Worm (Caenorhabditis elegans) whole organism, L2 larva: Measurements from ENCODE around the gene feh-1.

Experiments used
- C34F6.9 ChIP-seq: fragments of 150-350 bp; optimal IDR thresholded peaks from 2 replicates; lab custom pipeline; 2014; ENCODE audit warnings: missing biosample characterization, missing genetic modification characterization
- F13H6.1 ChIP-seq: sonication (generic microtip); optimal IDR thresholded peaks from 2 replicates; lab custom pipeline; 2016; ENCODE audit warnings: missing genetic modification characterization, missing compliant biosample characterization
- R02D3.7 ChIP-seq: fragments of 150-350 bp; optimal IDR thresholded peaks from 2 replicates; lab custom pipeline; 2014; ENCODE audit warnings: missing biosample characterization, missing genetic modification characterization
- ZK546.5 ChIP-seq: sonication (generic microtip); optimal IDR thresholded peaks from 2 replicates; lab custom pipeline; 2017; ENCODE audit warnings: missing biosample characterization, missing genetic modification characterization
- alr-1 ChIP-seq: fragments of 150-350 bp; optimal IDR thresholded peaks from 2 replicates; lab custom pipeline; 2014; ENCODE audit warnings: missing biosample characterization, missing genetic modification characterization
- aly-2 ChIP-seq: fragments of 150-350 bp; optimal IDR thresholded peaks from 2 replicates; lab custom pipeline; 2014; ENCODE audit warnings: missing biosample characterization, missing genetic modification characterization
- ama-1 ChIP-seq: fragments of 150-350 bp; optimal IDR thresholded peaks from 2 replicates; lab custom pipeline; 2018; ENCODE audit warnings: inconsistent platforms
- ceh-16 ChIP-seq: fragments of 150-350 bp; optimal IDR thresholded peaks from 2 replicates; lab custom pipeline; 2014; ENCODE audit warnings: missing biosample characterization, missing genetic modification characterization
- ceh-82 ChIP-seq: fragments of 150-350 bp; optimal IDR thresholded peaks from 2 replicates; lab custom pipeline; 2014; ENCODE audit warnings: missing biosample characterization, missing genetic modification characterization
- crh-2 ChIP-seq: sonication (generic microtip); optimal IDR thresholded peaks from 2 replicates; lab custom pipeline; 2017; ENCODE audit warnings: missing biosample characterization, missing genetic modification characterization
- dmd-4 ChIP-seq: sonication (generic microtip); optimal IDR thresholded peaks from 2 replicates; lab custom pipeline; 2017; ENCODE audit warnings: missing biosample characterization, missing genetic modification characterization
- elt-1 ChIP-seq: fragments of 150-350 bp; optimal IDR thresholded peaks from 2 replicates; lab custom pipeline; 2014; ENCODE audit warnings: missing biosample characterization, missing genetic modification characterization
- elt-3 ChIP-seq: sonication (generic microtip); optimal IDR thresholded peaks from 2 replicates; lab custom pipeline; 2017; ENCODE audit warnings: missing biosample characterization, missing genetic modification characterization
- fos-1 ChIP-seq: fragments of 150-350 bp; optimal IDR thresholded peaks from 2 replicates; lab custom pipeline; 2014; ENCODE audit warnings: missing biosample characterization, missing genetic modification characterization
- lin-11 ChIP-seq: fragments of 150-350 bp; sonication (generic microtip); optimal IDR thresholded peaks from 2 replicates; lab custom pipeline; 2014; ENCODE audit warnings: missing biosample characterization, missing genetic modification characterization, inconsistent platforms, mixed read lengths
- lin-13 ChIP-seq: fragments of 150-350 bp; optimal IDR thresholded peaks from 2 replicates; lab custom pipeline; 2014; ENCODE audit warnings: missing biosample characterization, missing genetic modification reagents, missing genetic modification characterization
- lin-39 ChIP-seq: fragments of 150-350 bp; optimal IDR thresholded peaks from 2 replicates; lab custom pipeline; 2014; ENCODE audit warnings: missing biosample characterization, missing genetic modification reagents, missing genetic modification characterization
- lsy-2 ChIP-seq, 2 experiments: fragments of 150-350 bp in 1 of 2; sonication (generic microtip) in 1 of 2; optimal IDR thresholded peaks; 2 replicates each; lab custom pipeline; 2014 to 2017; ENCODE audit warnings: missing biosample characterization in 2 of 2, missing genetic modification characterization in 2 of 2
- mab-5 ChIP-seq: fragments of 150-350 bp; optimal IDR thresholded peaks from 2 replicates; lab custom pipeline; 2014; ENCODE audit warnings: missing biosample characterization, missing genetic modification characterization
- mbf-1 ChIP-seq: sonication (generic microtip); optimal IDR thresholded peaks from 2 replicates; lab custom pipeline; 2017; ENCODE audit warnings: missing biosample characterization, missing genetic modification characterization
- mdl-1 ChIP-seq, 2 experiments: fragments of 150-350 bp in 1 of 2; sonication (generic microtip) in 1 of 2; optimal IDR thresholded peaks; 2 replicates each; lab custom pipeline; 2017; ENCODE audit warnings: missing biosample characterization in 2 of 2, missing genetic modification characterization in 2 of 2
- nhr-10 ChIP-seq: sonication (generic microtip); optimal IDR thresholded peaks from 2 replicates; lab custom pipeline; 2017; ENCODE audit warnings: missing biosample characterization, missing genetic modification characterization
- nhr-12 ChIP-seq: fragments of 150-350 bp; optimal IDR thresholded peaks from 2 replicates; lab custom pipeline; 2014; ENCODE audit warnings: missing biosample characterization, missing genetic modification characterization
- nhr-129 ChIP-seq: fragments of 150-350 bp; optimal IDR thresholded peaks from 2 replicates; lab custom pipeline; 2014; ENCODE audit warnings: missing biosample characterization, missing genetic modification characterization
- nhr-21 ChIP-seq: fragments of 150-350 bp; optimal IDR thresholded peaks from 2 replicates; lab custom pipeline; 2014; ENCODE audit warnings: missing biosample characterization, missing genetic modification characterization
- nhr-237 ChIP-seq: fragments of 150-350 bp; optimal IDR thresholded peaks from 2 replicates; lab custom pipeline; 2014; ENCODE audit warnings: missing biosample characterization, missing genetic modification characterization
- nhr-6 ChIP-seq: fragments of 150-350 bp; optimal IDR thresholded peaks from 2 replicates; lab custom pipeline; 2014; ENCODE audit warnings: missing biosample characterization, missing genetic modification characterization
- peb-1 ChIP-seq: fragments of 150-350 bp; optimal IDR thresholded peaks from 2 replicates; lab custom pipeline; 2014; ENCODE audit warnings: missing biosample characterization, missing genetic modification characterization
- sem-4 ChIP-seq: fragments of 150-350 bp; optimal IDR thresholded peaks from 2 replicates; lab custom pipeline; 2014; ENCODE audit warnings: missing biosample characterization, missing genetic modification reagents, missing genetic modification characterization
- skn-1 ChIP-seq: sonication (generic microtip); optimal IDR thresholded peaks from 2 replicates; lab custom pipeline; 2017; ENCODE audit warnings: missing biosample characterization, missing genetic modification characterization
- sma-3 ChIP-seq: sonication (generic microtip); optimal IDR thresholded peaks from 2 replicates; lab custom pipeline; 2016; ENCODE audit warnings: missing genetic modification reagents, missing genetic modification characterization, missing compliant biosample characterization
- sma-9 ChIP-seq, 2 experiments: fragments of 150-350 bp in 1 of 2; sonication (generic microtip) in 1 of 2; optimal IDR thresholded peaks; 2 replicates each; lab custom pipeline; 2014 to 2016; ENCODE audit warnings: missing genetic modification characterization in 2 of 2, mild to moderate bottlenecking in 1 of 2, missing biosample characterization in 1 of 2, missing compliant biosample characterization in 1 of 2, missing genetic modification reagents in 1 of 2, moderate library complexity in 1 of 2
- snpc-4 ChIP-seq: fragments of 150-350 bp; optimal IDR thresholded peaks from 2 replicates; lab custom pipeline; 2014; ENCODE audit warnings: missing biosample characterization, missing genetic modification characterization
- unc-39 ChIP-seq: fragments of 150-350 bp; optimal IDR thresholded peaks from 2 replicates; lab custom pipeline; 2014; ENCODE audit warnings: missing biosample characterization, missing genetic modification characterization
- unc-55 ChIP-seq: fragments of 150-350 bp; sonication (generic microtip); optimal IDR thresholded peaks from 3 replicates; lab custom pipeline; 2014; ENCODE audit warnings: missing biosample characterization, missing genetic modification reagents, missing genetic modification characterization
- zag-1 ChIP-seq: fragments of 150-350 bp; optimal IDR thresholded peaks from 2 replicates; lab custom pipeline; 2014; ENCODE audit warnings: missing biosample characterization, missing genetic modification characterization
- ztf-4 ChIP-seq: fragments of 150-350 bp; optimal IDR thresholded peaks from 2 replicates; lab custom pipeline; 2014; ENCODE audit warnings: missing biosample characterization, missing genetic modification characterization

The feh-1 gene

ce11 chrIII:2540520-2540919 lies 9.2 kb upstream of the feh-1 start:
- TF ChIP-seq nhr-21 (tag; lab: Kevin White, UChicago), result no peak
- TF ChIP-seq, all 48 proteins: peak for 0

DNA sequence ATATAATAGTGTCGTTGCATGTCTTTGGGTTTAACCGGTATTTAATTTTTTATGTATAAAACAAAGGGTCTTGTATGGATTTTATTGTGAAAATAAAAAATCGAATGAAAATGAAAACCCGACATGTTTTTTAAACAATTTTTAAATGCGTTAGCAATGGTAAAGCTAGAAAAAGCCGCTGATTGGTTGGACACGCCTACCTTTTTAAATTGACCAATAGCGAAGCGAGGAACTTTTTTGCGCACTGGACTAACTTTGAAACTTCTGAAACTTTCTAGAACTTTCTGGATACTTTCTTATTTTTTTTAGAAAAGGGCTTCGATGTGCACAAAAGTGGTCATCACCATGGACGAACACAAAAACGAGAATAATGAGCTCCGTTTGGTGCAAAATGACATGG lies 3.4 kb upstream of the feh-1 start:
- no peak for TF ChIP-seq F13H6.1 (tag; lab: Kevin White, UChicago)
- TF ChIP-seq nhr-10 (tag; lab: Kevin White, UChicago), result no peak
- TF ChIP-seq lin-39 (tag; lab: Kevin White, UChicago), result no peak
- TF ChIP-seq aly-2 (tag; lab: Kevin White, UChicago), result no peak
- no peak for TF ChIP-seq mbf-1 (tag; lab: Kevin White, UChicago)
- TF ChIP-seq ceh-82 (tag; lab: Kevin White, UChicago), result no peak
- TF ChIP-seq nhr-21 (tag; lab: Kevin White, UChicago), result no peak
- TF ChIP-seq lin-13 (GFP tag; lab: Kevin White, UChicago), result no peak
- TF ChIP-seq ZK546.5 (tag; lab: Kevin White, UChicago), result no peak
- no peak for TF ChIP-seq sma-9 (GFP tag; optimal IDR thresholded peaks at IDR 0.05; lab: Kevin White, UChicago)
- TF ChIP-seq sma-9 (tag; optimal IDR thresholded peaks at IDR 0.05; lab: Kevin White, UChicago), result no peak
- TF ChIP-seq mdl-1 (tag; optimal IDR thresholded peaks at IDR 0.05; lab: Kevin White, UChicago), result no peak
- TF ChIP-seq R02D3.7 (tag; lab: Kevin White, UChicago), result no peak
- no peak for TF ChIP-seq nhr-129 (tag; lab: Kevin White, UChicago)
- TF ChIP-seq unc-39 (tag; lab: Kevin White, UChicago), result no peak

DNA sequence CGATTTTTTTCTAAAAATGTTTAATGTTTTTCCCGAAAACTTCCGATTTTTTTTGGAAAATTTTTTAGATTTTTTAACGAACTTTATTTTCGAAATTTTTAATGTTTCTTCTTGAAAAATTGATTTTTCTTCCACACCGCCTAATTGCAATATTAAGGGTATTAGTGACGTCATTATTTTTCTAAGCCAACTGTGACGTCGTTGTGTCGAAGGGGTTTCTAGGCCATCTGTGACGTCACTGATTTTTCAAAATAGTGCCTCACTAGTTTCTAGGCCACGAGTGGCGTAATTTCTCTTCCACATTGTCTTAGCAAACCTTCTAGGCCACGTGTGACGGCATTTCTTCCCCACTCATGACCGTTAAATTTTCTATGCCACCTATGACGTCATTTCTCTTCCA lies 2.3 kb downstream of the feh-1 start:
- TF ChIP-seq mab-5 (tag; lab: Kevin White, UChicago) (no peak), dmd-4 (tag; lab: Kevin White, UChicago) (no peak), nhr-6 (no peak), ceh-82 (tag; lab: Kevin White, UChicago) (no peak), lsy-2 (tag; optimal IDR thresholded peaks at IDR 0.05; lab: Kevin White, UChicago) (no peak), ZK546.5 (tag; lab: Kevin White, UChicago) (no peak)

- TF ChIP-seq peb-1 (no peak), C34F6.9 (tag; lab: Kevin White, UChicago) (peak; percentile 33)
These were observed 2.7 kb downstream of the feh-1 start for ce11 chrIII:2552382-2552781.

ce11 chrIII:2553579-2553978 lies 3.9 kb downstream of the feh-1 start:
- TF ChIP-seq crh-2 (tag; lab: Kevin White, UChicago) (no peak), mab-5 (tag; lab: Kevin White, UChicago) (no peak)

DNA sequence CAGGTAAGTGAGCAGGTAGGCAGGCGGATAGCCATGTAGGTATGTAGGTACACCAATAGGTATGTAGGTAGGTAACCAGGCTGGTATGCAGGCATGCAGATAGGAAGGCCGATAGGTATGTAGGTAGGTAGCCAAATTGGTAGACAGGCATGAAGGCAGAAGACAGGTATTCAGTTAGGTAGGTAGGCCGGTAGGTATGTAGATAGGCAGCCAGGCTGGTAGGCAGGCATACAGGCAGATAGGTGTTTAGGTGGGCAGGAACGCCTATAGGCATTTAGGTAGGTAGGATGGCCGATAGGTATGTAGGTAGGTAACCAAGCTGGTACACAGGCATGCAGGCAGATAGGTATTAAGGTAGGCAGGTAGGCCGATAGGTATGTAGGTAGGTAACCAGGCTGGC lies 11.0 kb downstream of the feh-1 start:
- TF ChIP-seq crh-2 (tag; lab: Kevin White, UChicago), result no peak
- TF ChIP-seq skn-1 (tag; lab: Kevin White, UChicago), result no peak
- no peak for TF ChIP-seq sem-4 (tag; lab: Kevin White, UChicago)
- no peak for TF ChIP-seq ceh-16 (tag; lab: Kevin White, UChicago)
- no peak for TF ChIP-seq sma-3
- TF ChIP-seq lin-11 (tag; lab: Kevin White, UChicago), result no peak
- TF ChIP-seq nhr-237, result no peak
- no peak for TF ChIP-seq fos-1 (tag; lab: Kevin White, UChicago)
- TF ChIP-seq snpc-4 (tag; lab: Kevin White, UChicago), result no peak
- no peak for TF ChIP-seq mdl-1 (tag; optimal IDR thresholded peaks at IDR 0.05; lab: Kevin White, UChicago)
- no peak for TF ChIP-seq ZK546.5 (tag; lab: Kevin White, UChicago)
- TF ChIP-seq elt-1 (tag; lab: Kevin White, UChicago), result no peak
- no peak for TF ChIP-seq R02D3.7 (tag; lab: Kevin White, UChicago)

- TF ChIP-seq ztf-4 (tag; lab: Kevin White, UChicago) (no peak), sma-3 (no peak), unc-55 (no peak), lin-39 (tag; lab: Kevin White, UChicago) (no peak), nhr-12 (tag; lab: Kevin White, UChicago) (no peak), F13H6.1 (tag; lab: Kevin White, UChicago) (no peak), alr-1 (tag; lab: Kevin White, UChicago) (no peak), mab-5 (tag; lab: Kevin White, UChicago) (no peak), fos-1 (tag; lab: Kevin White, UChicago) (no peak), mdl-1 (tag; optimal IDR thresholded peaks at IDR 0.05; lab: Kevin White, UChicago) (no peak), nhr-129 (tag; lab: Kevin White, UChicago) (no peak), elt-3 (tag; lab: Kevin White, UChicago) (no peak), sem-4 (tag; lab: Kevin White, UChicago) (no peak), ama-1 (lab: Kevin White, UChicago) (no peak), ceh-16 (tag; lab: Kevin White, UChicago) (no peak), zag-1 (tag; lab: Kevin White, UChicago) (no peak), ZK546.5 (tag; lab: Kevin White, UChicago) (no peak), aly-2 (tag; lab: Kevin White, UChicago) (no peak), nhr-237 (no peak), sma-9 (GFP tag; optimal IDR thresholded peaks at IDR 0.05; lab: Kevin White, UChicago) (no peak), sma-9 (tag; optimal IDR thresholded peaks at IDR 0.05; lab: Kevin White, UChicago) (no peak)
These were observed 11.7 kb downstream of the feh-1 start, which contains the start of gene nhr-239 for ce11 chrIII:2561410-2561809. TSS of gene nhr-239 (plus strand) at chrIII:2561710.
